Fruit fly (Drosophila melanogaster) Kc167 (cell line): ENCODE measurements around the gene CG11248.

Experiments
- Myc ChIP-seq: fragments of >200 bp; optimal IDR thresholded peaks from 2 replicates; lab custom pipeline; 2017; ENCODE audit warnings: missing external identifiers
- Sin3A ChIP-seq: fragments of >200 bp; optimal IDR thresholded peaks from 2 replicates; lab custom pipeline; 2018; ENCODE audit warnings: missing external identifiers
- insv ChIP-seq: fragments of >200 bp; optimal IDR thresholded peaks from 3 replicates; lab custom pipeline; 2018; ENCODE audit warnings: missing external identifiers
- psq ChIP-seq: fragments of >200 bp; optimal IDR thresholded peaks from 2 replicates; lab custom pipeline; 2017; ENCODE audit warnings: missing external identifiers
- ttk ChIP-seq: sonication (Bioruptor generic); optimal IDR thresholded peaks from 2 replicates; lab custom pipeline; 2017; ENCODE audit warnings: missing external identifiers

- TF ChIP-seq ttk (lab: Kevin White, UChicago), result no peak
- no peak for TF ChIP-seq Sin3A (lab: Kevin White, UChicago)
- no peak for TF ChIP-seq Myc (lab: Kevin White, UChicago)
- TF ChIP-seq insv (lab: Kevin White, UChicago), result no peak
- no peak for TF ChIP-seq psq (lab: Kevin White, UChicago)
Measured at dm6 chr3L:21644176-21644575, 35.7 kb upstream of the CG11248 start.
